Fruit fly (Drosophila melanogaster): Measurements from ENCODE around the gene CG14395.

dm6 chr3R:12636240-12636639 lies 26.4 kb upstream of the CG14395 start, which contains the start of gene CG11600:
- TF ChIP-seq usp (GFP tag; optimal IDR thresholded peaks at IDR 0.05) = no peak
- TF ChIP-seq psq (optimal IDR thresholded peaks at IDR 0.05) = no peak
- no peak for TF ChIP-seq Dll (optimal IDR thresholded peaks at IDR 0.05)
- no peak for TF ChIP-seq CG8478 (optimal IDR thresholded peaks at IDR 0.05)
- no peak for TF ChIP-seq pan (optimal IDR thresholded peaks at IDR 0.05)
- TF ChIP-seq EcR (GFP tag; optimal IDR thresholded peaks at IDR 0.05) = no peak
